Worm (Caenorhabditis elegans) whole organism, late embryonic: ENCODE measurements around the gene ZK688.4.

ENCODE experiments used
- C08G9.2 ChIP-seq: sonication (generic microtip); optimal IDR thresholded peaks from 2 replicates; lab custom pipeline; 2016; ENCODE audit warnings: mild to moderate bottlenecking, missing genetic modification characterization, moderate library complexity, missing compliant biosample characterization
- F13H6.1 ChIP-seq: sonication (generic microtip); optimal IDR thresholded peaks from 2 replicates; lab custom pipeline; 2016; ENCODE audit warnings: missing genetic modification characterization, missing compliant biosample characterization
- T23F11.4 ChIP-seq: fragments of 200-800 bp; sonication (Bioruptor generic); optimal IDR thresholded peaks from 2 replicates; lab custom pipeline; 2018; ENCODE audit warnings: mild to moderate bottlenecking, missing genetic modification characterization, missing compliant biosample characterization
- Y22D7AL.16 ChIP-seq: sonication (generic microtip); optimal IDR thresholded peaks from 2 replicates; lab custom pipeline; 2016; ENCODE audit warnings: missing genetic modification characterization, missing compliant biosample characterization
- ahr-1 ChIP-seq: sonication (generic microtip); optimal IDR thresholded peaks from 2 replicates; lab custom pipeline; 2016; ENCODE audit warnings: missing genetic modification characterization, missing compliant biosample characterization
- ceh-14 ChIP-seq: sonication (generic microtip); optimal IDR thresholded peaks from 2 replicates; lab custom pipeline; 2016; ENCODE audit warnings: missing genotype, missing genetic modification characterization, missing compliant biosample characterization
- ceh-19 ChIP-seq: fragments of 200-800 bp; sonication (Bioruptor generic); optimal IDR thresholded peaks from 2 replicates; lab custom pipeline; 2018; ENCODE audit warnings: mild to moderate bottlenecking, missing genetic modification characterization, missing compliant biosample characterization
- ceh-22 ChIP-seq: sonication (generic microtip); optimal IDR thresholded peaks from 2 replicates; lab custom pipeline; 2017; ENCODE audit warnings: missing biosample characterization, missing genetic modification characterization
- ceh-24 ChIP-seq: sonication (generic microtip); optimal IDR thresholded peaks from 2 replicates; lab custom pipeline; 2016; ENCODE audit warnings: mild to moderate bottlenecking, missing genetic modification characterization, missing compliant biosample characterization
- ceh-30 ChIP-seq: fragments of 150-350 bp; optimal IDR thresholded peaks from 2 replicates; lab custom pipeline; 2014; ENCODE audit warnings: missing biosample characterization, missing genetic modification characterization
- ceh-31 ChIP-seq: sonication (generic microtip); optimal IDR thresholded peaks from 2 replicates; lab custom pipeline; 2016; ENCODE audit warnings: missing genetic modification characterization, missing compliant biosample characterization
- ceh-34 ChIP-seq: sonication (generic microtip); optimal IDR thresholded peaks from 2 replicates; lab custom pipeline; 2016; ENCODE audit warnings: mild to moderate bottlenecking, missing genetic modification characterization, missing compliant biosample characterization
- ceh-45 ChIP-seq: fragments of 200-800 bp; sonication (Bioruptor generic); IDR thresholded peaks from 2 replicates; pipeline ENCODE4 v1.3.6; 2022; ENCODE audit warnings: missing genetic modification reagents, missing genetic modification characterization, missing compliant biosample characterization
- che-1 ChIP-seq: sonication (generic microtip); optimal IDR thresholded peaks from 2 replicates; lab custom pipeline; 2016; ENCODE audit warnings: mild to moderate bottlenecking, missing genetic modification characterization, missing compliant biosample characterization
- dmd-4 ChIP-seq: sonication (generic microtip); optimal IDR thresholded peaks from 2 replicates; lab custom pipeline; 2016; ENCODE audit warnings: borderline replicate concordance, missing genetic modification characterization, missing compliant biosample characterization
- elt-2 ChIP-seq: sonication (generic microtip); optimal IDR thresholded peaks from 2 replicates; lab custom pipeline; 2016; ENCODE audit warnings: missing genetic modification reagents, missing genetic modification characterization, missing compliant biosample characterization
- ets-4 ChIP-seq: sonication (generic microtip); optimal IDR thresholded peaks from 2 replicates; lab custom pipeline; 2016; ENCODE audit warnings: missing genetic modification characterization, missing compliant biosample characterization
- fax-1 ChIP-seq: sonication (generic microtip); optimal IDR thresholded peaks from 2 replicates; lab custom pipeline; 2016; ENCODE audit warnings: missing genotype, missing genetic modification characterization, missing compliant biosample characterization
- fkh-10 ChIP-seq: fragments of 150-350 bp; optimal IDR thresholded peaks from 2 replicates; lab custom pipeline; 2014; ENCODE audit warnings: missing biosample characterization, missing genetic modification reagents, missing genetic modification characterization
- gmeb-2 ChIP-seq: sonication (generic microtip); optimal IDR thresholded peaks from 2 replicates; lab custom pipeline; 2016; ENCODE audit warnings: missing genetic modification characterization, inconsistent platforms, missing compliant biosample characterization
- hlh-13 ChIP-seq: fragments of 200-800 bp; sonication (Bioruptor generic); optimal IDR thresholded peaks from 2 replicates; lab custom pipeline; 2018; ENCODE audit warnings: mild to moderate bottlenecking, missing genetic modification characterization, missing compliant biosample characterization
- hlh-30 ChIP-seq: sonication (generic microtip); optimal IDR thresholded peaks from 2 replicates; lab custom pipeline; 2017; ENCODE audit warnings: antibody characterized with exemption, missing genetic modification characterization, missing compliant biosample characterization; ENCODE audit not compliant: insufficient read depth
- hlh-6 ChIP-seq: sonication (generic microtip); optimal IDR thresholded peaks from 2 replicates; lab custom pipeline; 2016; ENCODE audit warnings: missing genotype, missing genetic modification characterization, missing compliant biosample characterization
- hlh-8 ChIP-seq: sonication (generic microtip); optimal IDR thresholded peaks from 2 replicates; lab custom pipeline; 2016; ENCODE audit warnings: missing genotype, missing genetic modification characterization, missing compliant biosample characterization
- lim-6 ChIP-seq: sonication (generic microtip); optimal IDR thresholded peaks from 2 replicates; lab custom pipeline; 2016; ENCODE audit warnings: missing genetic modification characterization, missing compliant biosample characterization
- lin-11 ChIP-seq: fragments of 200-800 bp; sonication (Bioruptor generic); optimal IDR thresholded peaks from 2 replicates; lab custom pipeline; 2018; ENCODE audit warnings: mild to moderate bottlenecking, missing genetic modification characterization, missing compliant biosample characterization
- madf-2 ChIP-seq: sonication (generic microtip); optimal IDR thresholded peaks from 2 replicates; lab custom pipeline; 2017; ENCODE audit warnings: missing genetic modification characterization, missing compliant biosample characterization
- nfya-1 ChIP-seq: sonication (generic microtip); optimal IDR thresholded peaks from 2 replicates; lab custom pipeline; 2017; ENCODE audit warnings: missing genetic modification characterization, mild to moderate bottlenecking, missing compliant biosample characterization, antibody characterized with exemption, moderate library complexity
- nhr-232 ChIP-seq: sonication (generic microtip); optimal IDR thresholded peaks from 2 replicates; lab custom pipeline; 2016; ENCODE audit warnings: missing genetic modification characterization, missing compliant biosample characterization
- odd-2 ChIP-seq: sonication (generic microtip); optimal IDR thresholded peaks from 2 replicates; lab custom pipeline; 2017; ENCODE audit warnings: antibody characterized with exemption, mild to moderate bottlenecking, missing genetic modification characterization, missing compliant biosample characterization
- pag-3 ChIP-seq: sonication (generic microtip); optimal IDR thresholded peaks from 2 replicates; lab custom pipeline; 2016; ENCODE audit warnings: missing compliant biosample characterization, missing genetic modification characterization, borderline replicate concordance
- pat-9 ChIP-seq: fragments of 200-800 bp; sonication (Bioruptor generic); optimal IDR thresholded peaks from 2 replicates; lab custom pipeline; 2018; ENCODE audit warnings: mild to moderate bottlenecking, missing genetic modification characterization, moderate library complexity, missing compliant biosample characterization
- pax-1 ChIP-seq: fragments of 150-350 bp; optimal IDR thresholded peaks from 2 replicates; lab custom pipeline; 2014; ENCODE audit warnings: missing biosample characterization, missing genetic modification characterization
- pha-2 ChIP-seq: sonication (generic microtip); optimal IDR thresholded peaks from 2 replicates; lab custom pipeline; 2017; ENCODE audit warnings: mild to moderate bottlenecking, missing genetic modification characterization, missing compliant biosample characterization
- pha-4 ChIP-seq: fragments of 150-350 bp; optimal IDR thresholded peaks from 2 replicates; lab custom pipeline; 2018; ENCODE audit warnings: missing biosample characterization, missing genetic modification reagents, missing genetic modification characterization
- pqm-1 ChIP-seq: sonication (generic microtip); optimal IDR thresholded peaks from 2 replicates; lab custom pipeline; 2016; ENCODE audit warnings: missing genetic modification characterization, missing compliant biosample characterization
- pros-1 ChIP-seq: fragments of 150-350 bp; optimal IDR thresholded peaks from 2 replicates; lab custom pipeline; 2014; ENCODE audit warnings: missing biosample characterization, missing genetic modification reagents, missing genetic modification characterization
- ref-2 ChIP-seq: sonication (generic microtip); optimal IDR thresholded peaks from 2 replicates; lab custom pipeline; 2016; ENCODE audit warnings: missing genetic modification characterization, missing compliant biosample characterization
- rnt-1 ChIP-seq: sonication (generic microtip); optimal IDR thresholded peaks from 2 replicates; lab custom pipeline; 2016; ENCODE audit warnings: missing genetic modification characterization, missing compliant biosample characterization
- sdc-2 ChIP-seq: sonication (generic microtip); optimal IDR thresholded peaks from 2 replicates; lab custom pipeline; 2016; ENCODE audit warnings: missing genotype, missing genetic modification characterization, missing compliant biosample characterization
- sox-2 ChIP-seq: fragments of 200-800 bp; sonication (Bioruptor generic); IDR thresholded peaks from 2 replicates; pipeline ENCODE4 v1.3.6; 2022; ENCODE audit warnings: missing genetic modification reagents, missing genetic modification characterization, missing compliant biosample characterization
- tbx-2 ChIP-seq: sonication (generic microtip); optimal IDR thresholded peaks from 2 replicates; lab custom pipeline; 2016; ENCODE audit warnings: missing genetic modification characterization, missing compliant biosample characterization
- ttx-3 ChIP-seq: sonication (generic microtip); optimal IDR thresholded peaks from 2 replicates; lab custom pipeline; 2016; ENCODE audit warnings: missing genetic modification reagents, missing genetic modification characterization, missing compliant biosample characterization
- unc-42 ChIP-seq: sonication (generic microtip); optimal IDR thresholded peaks from 2 replicates; lab custom pipeline; 2016; ENCODE audit warnings: missing genotype, missing genetic modification characterization, missing compliant biosample characterization
- unc-55 ChIP-seq: sonication (generic microtip); optimal IDR thresholded peaks from 2 replicates; lab custom pipeline; 2017; ENCODE audit warnings: missing biosample characterization, missing genetic modification reagents, missing genetic modification characterization
- zip-5 ChIP-seq: sonication (generic microtip); optimal IDR thresholded peaks from 2 replicates; lab custom pipeline; 2016; ENCODE audit warnings: missing genetic modification characterization, missing compliant biosample characterization
- ztf-16 ChIP-seq: sonication (generic microtip); optimal IDR thresholded peaks from 2 replicates; lab custom pipeline; 2017; ENCODE audit warnings: missing genetic modification characterization, missing compliant biosample characterization

Gene ZK688.4

DNA sequence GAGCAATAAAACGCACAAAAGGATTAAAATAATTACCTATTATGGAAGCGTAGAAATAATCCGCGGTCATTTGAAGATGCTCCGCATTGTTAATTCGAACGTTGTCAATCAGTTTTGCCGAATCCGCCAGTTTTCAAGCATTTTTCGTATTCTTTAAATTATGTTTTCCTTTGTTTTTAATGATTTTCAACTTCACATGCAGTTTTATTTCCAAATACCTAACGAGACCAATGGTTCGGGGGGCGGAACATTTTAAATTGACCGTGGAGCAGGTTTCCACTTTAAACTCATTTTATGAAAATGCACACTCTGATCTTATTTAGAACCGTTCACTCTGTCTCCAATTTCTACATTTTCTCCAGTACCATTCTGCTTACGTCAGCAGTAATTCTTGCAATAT lies at the start of gene ZK688.4:
ZK688.4 (plus strand) TSS at position 301 of the 400 bp plus-strand sequence.
- TF ChIP-seq ceh-31 (tag; lab: Kevin White, UChicago) (no peak), lin-11 (tag; lab: Kevin White, UChicago) (no peak), dmd-4 (no peak), pha-4 (tag; lab: Kevin White, UChicago) (no peak), F13H6.1 (tag; lab: Kevin White, UChicago) (no peak), Y22D7AL.16 (tag; lab: Kevin White, UChicago) (no peak), sdc-2 (tag; lab: Kevin White, UChicago) (no peak), pax-1 (tag; lab: Kevin White, UChicago) (no peak), fkh-10 (GFP tag; lab: Kevin White, UChicago) (no peak), fax-1 (tag; lab: Kevin White, UChicago) (no peak), ttx-3 (no peak), ahr-1 (tag; lab: Kevin White, UChicago) (no peak)
- TF ChIP-seq, all 69 proteins: peak for 0

ce11 chrIII:7848173-7848572 lies 46.7 kb upstream of the ZK688.4 start:
- TF ChIP-seq ceh-14 (tag; lab: Kevin White, UChicago) (no peak), ceh-24 (tag; lab: Kevin White, UChicago) (no peak), nfya-1 (tag; lab: Kevin White, UChicago) (peak; percentile 6), pat-9 (tag; lab: Kevin White, UChicago) (no peak), ref-2 (tag; lab: Kevin White, UChicago) (no peak), fax-1 (tag; lab: Kevin White, UChicago) (no peak), pros-1 (tag; lab: Kevin White, UChicago) (no peak), ttx-3 (no peak), sdc-2 (tag; lab: Kevin White, UChicago) (no peak), sox-2 (no peak), hlh-6 (tag; lab: Kevin White, UChicago) (no peak), unc-42 (tag; lab: Kevin White, UChicago) (peak; percentile 27), nhr-232 (tag; lab: Kevin White, UChicago) (no peak), pag-3 (no peak)

ce11 chrIII:7854494-7855184 lies 40.2 kb upstream of the ZK688.4 start, which contains the start of gene rpl-35:
Gene rpl-35 (plus strand): TSS chrIII:7855134.
- TF ChIP-seq hlh-30 (tag; lab: Kevin White, UChicago) = peak; percentile 88
- no peak for TF ChIP-seq hlh-13 (GFP tag; lab: Kevin White, UChicago)
- peak; percentile 83 for TF ChIP-seq ceh-45 (GFP tag; lab: Robert Waterston, UW)
- TF ChIP-seq pha-2 = peak; percentile 57
- peak; percentile 86 for TF ChIP-seq C08G9.2
- TF ChIP-seq elt-2 = peak; percentile 96
- peak; percentile 62 for TF ChIP-seq che-1 (tag; lab: Kevin White, UChicago)
- peak; percentile 79 for TF ChIP-seq ahr-1 (tag; lab: Kevin White, UChicago)
- TF ChIP-seq ceh-34 = peak; percentile 99
- peak; percentile 84 for TF ChIP-seq sox-2
- TF ChIP-seq ceh-22 (tag; lab: Kevin White, UChicago) = peak; percentile 84
- TF ChIP-seq ceh-30 (tag; lab: Kevin White, UChicago) = peak; percentile 55
- TF ChIP-seq ceh-19 = peak; percentile 79
- peak; percentile 83 for TF ChIP-seq unc-55 (GFP tag; lab: Kevin White, UChicago)
- no peak for TF ChIP-seq odd-2
- peak; percentile 82 for TF ChIP-seq T23F11.4 (GFP tag; lab: Kevin White, UChicago)
- TF ChIP-seq Y22D7AL.16 (tag; lab: Kevin White, UChicago) = peak; percentile 42
- peak; percentile 49 for TF ChIP-seq zip-5
- peak; percentile 99 for TF ChIP-seq rnt-1 (tag; lab: Kevin White, UChicago)
- peak; percentile 78 for TF ChIP-seq lim-6 (tag; lab: Kevin White, UChicago)
- peak; percentile 89 for TF ChIP-seq pax-1 (tag; lab: Kevin White, UChicago)
- peak; percentile 53 for TF ChIP-seq lin-11 (tag; lab: Kevin White, UChicago)
- TF ChIP-seq unc-42 (tag; lab: Kevin White, UChicago) = peak; percentile 99
- TF ChIP-seq ets-4 = peak; percentile 84
- TF ChIP-seq ztf-16 (tag; lab: Kevin White, UChicago) = peak; percentile 93
- TF ChIP-seq madf-2 = peak; percentile 92
- TF ChIP-seq nhr-232 (tag; lab: Kevin White, UChicago) = no peak
- peak; percentile 78 for TF ChIP-seq gmeb-2 (tag; lab: Kevin White, UChicago)
- TF ChIP-seq F13H6.1 (tag; lab: Kevin White, UChicago) = peak; percentile 90
- TF ChIP-seq tbx-2 = peak; percentile 98
- peak; percentile 89 for TF ChIP-seq pqm-1 (tag; lab: Kevin White, UChicago)
- TF ChIP-seq hlh-6 (tag; lab: Kevin White, UChicago) = no peak
- TF ChIP-seq hlh-8 (tag; lab: Kevin White, UChicago) = peak; percentile 87
